Fruit fly (Drosophila melanogaster) whole organism, wandering third instar larva: ENCODE data around the gene CG7872.

Experiments used
- pan ChIP-seq: fragments of >200 bp; optimal IDR thresholded peaks from 2 replicates; lab custom pipeline; 2017
- usp ChIP-seq: fragments of >200 bp; optimal IDR thresholded peaks from 2 replicates; lab custom pipeline; 2017; ENCODE audit warnings: missing biosample characterization, missing genetic modification characterization

DNA sequence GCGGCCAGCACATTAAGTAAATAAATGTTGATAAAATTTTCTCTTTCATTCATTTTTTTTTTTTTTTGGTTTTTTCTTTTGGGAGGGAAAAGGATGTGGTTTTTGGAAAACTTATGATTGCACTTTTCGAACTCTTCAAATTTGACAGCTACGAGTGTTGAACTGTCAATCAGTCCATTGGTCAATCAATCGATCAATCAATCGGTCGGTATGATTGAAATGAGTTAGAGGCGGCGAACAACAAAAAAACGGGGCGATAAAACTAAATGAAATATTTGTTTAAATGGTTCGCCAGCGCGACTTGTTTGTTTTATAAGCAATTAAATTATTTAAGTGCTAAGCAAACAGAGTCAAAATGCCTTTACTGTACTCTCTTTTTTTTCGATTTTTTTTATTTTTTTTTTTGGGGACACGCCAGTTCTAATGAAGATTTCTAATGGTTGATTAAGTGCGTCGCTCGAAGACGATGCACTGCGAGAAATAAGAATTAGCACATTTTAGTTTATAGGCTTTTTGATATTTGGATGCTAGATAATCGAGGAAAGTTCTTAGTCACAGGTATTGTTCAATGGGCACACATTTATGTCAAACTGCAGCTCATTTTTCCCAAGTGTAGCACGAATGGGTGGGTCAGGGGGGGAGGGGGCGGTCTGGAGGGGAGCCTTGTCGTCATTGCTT lies 41.1 kb downstream of the CG7872 start:
- no peak for TF ChIP-seq pan
- no peak for TF ChIP-seq usp
